Worm (Caenorhabditis elegans) whole organism, L4 larva: ENCODE data around the gene bre-3.
A peak's percentile ranks its signal among the peaks of the same experiment; 100 is the strongest.

ENCODE experiments used
- D1046.2 ChIP-seq: fragments of 200-800 bp; sonication (Bioruptor generic); IDR thresholded peaks from 2 replicates; pipeline ENCODE4 v1.3.6; 2022; ENCODE audit warnings: missing genetic modification characterization, missing compliant biosample characterization
- F10B5.3 ChIP-seq: sonication (generic microtip); optimal IDR thresholded peaks from 2 replicates; lab custom pipeline; 2016; ENCODE audit warnings: mild to moderate bottlenecking, missing genetic modification characterization, missing compliant biosample characterization
- F37D6.2 ChIP-seq: sonication (generic microtip); optimal IDR thresholded peaks from 2 replicates; lab custom pipeline; 2016; ENCODE audit warnings: mild to moderate bottlenecking, missing genetic modification characterization, missing compliant biosample characterization
- F44E2.7 ChIP-seq: fragments of 200-800 bp; sonication (Bioruptor generic); IDR thresholded peaks from 2 replicates; pipeline ENCODE4 v2.1.2; 2022; ENCODE audit warnings: missing genetic modification characterization, missing compliant biosample characterization
- Y5F2A.4 ChIP-seq: fragments of 200-800 bp; sonication (Bioruptor generic); optimal IDR thresholded peaks from 2 replicates; lab custom pipeline; 2018; ENCODE audit warnings: mild to moderate bottlenecking, missing genetic modification characterization, missing compliant biosample characterization
- ZK337.2 ChIP-seq: fragments of 200-800 bp; sonication (Bioruptor generic); IDR thresholded peaks from 2 replicates; pipeline ENCODE4 v1.3.6; 2022; ENCODE audit warnings: missing genetic modification reagents, missing genetic modification characterization, missing compliant biosample characterization
- ZK546.5 ChIP-seq, 2 experiments: sonication (generic microtip); optimal IDR thresholded peaks; 2 replicates each; lab custom pipeline; 2017; ENCODE audit warnings: missing biosample characterization in 2 of 2, missing genetic modification characterization in 2 of 2
- aly-2 ChIP-seq: sonication (generic microtip); optimal IDR thresholded peaks from 2 replicates; lab custom pipeline; 2018; ENCODE audit warnings: missing biosample characterization, missing genetic modification characterization
- ceh-28 ChIP-seq: fragments of 150-350 bp; optimal IDR thresholded peaks from 2 replicates; lab custom pipeline; 2014; ENCODE audit warnings: missing biosample characterization, missing genetic modification reagents, missing genetic modification characterization
- ceh-32 ChIP-seq: sonication (generic microtip); optimal IDR thresholded peaks from 2 replicates; lab custom pipeline; 2016; ENCODE audit warnings: mild to moderate bottlenecking, missing genetic modification characterization, missing compliant biosample characterization; ENCODE audit not compliant: poor library complexity
- ceh-62 ChIP-seq: sonication (generic microtip); optimal IDR thresholded peaks from 2 replicates; lab custom pipeline; 2017; ENCODE audit warnings: missing biosample characterization, missing genetic modification characterization
- dmd-6 ChIP-seq: fragments of 200-800 bp; sonication (Bioruptor generic); IDR thresholded peaks from 2 replicates; pipeline ENCODE4 v1.3.6; 2022; ENCODE audit warnings: missing genetic modification reagents, missing genetic modification characterization, missing compliant biosample characterization
- dmd-8 ChIP-seq: fragments of 200-800 bp; sonication (Bioruptor generic); IDR thresholded peaks from 2 replicates; pipeline ENCODE4 v1.3.6; 2022; ENCODE audit warnings: missing genetic modification characterization, missing compliant biosample characterization
- duxl-1 ChIP-seq: sonication (generic microtip); optimal IDR thresholded peaks from 2 replicates; lab custom pipeline; 2016; ENCODE audit warnings: mild to moderate bottlenecking, missing genetic modification characterization, moderate library complexity, missing compliant biosample characterization; ENCODE audit not compliant: poor library complexity
- egl-27 ChIP-seq: sonication (generic microtip); optimal IDR thresholded peaks from 3 replicates; lab custom pipeline; 2017; ENCODE audit warnings: missing biosample characterization, missing genetic modification reagents, missing genetic modification characterization
- egl-43 ChIP-seq: fragments of 200-800 bp; sonication (Bioruptor generic); IDR thresholded peaks from 2 replicates; pipeline ENCODE4 v1.3.6; 2022; ENCODE audit warnings: missing genetic modification reagents, missing genetic modification characterization, missing compliant biosample characterization
- fos-1 ChIP-seq: fragments of 150-350 bp; optimal IDR thresholded peaks from 2 replicates; lab custom pipeline; 2014; ENCODE audit warnings: missing biosample characterization, missing genetic modification characterization
- hif-1 ChIP-seq, 2 experiments: sonication (generic microtip); optimal IDR thresholded peaks; 2 replicates each; lab custom pipeline; 2016 to 2017; ENCODE audit warnings: missing compliant biosample characterization in 2 of 2, missing genetic modification characterization in 2 of 2, missing genetic modification reagents in 2 of 2, missing genotype in 2 of 2, mild to moderate bottlenecking in 1 of 2
- hlh-11 ChIP-seq: fragments of 200-800 bp; sonication (Bioruptor generic); optimal IDR thresholded peaks from 2 replicates; lab custom pipeline; 2018; ENCODE audit warnings: mild to moderate bottlenecking, missing genetic modification characterization, missing compliant biosample characterization
- hlh-30 ChIP-seq: sonication (generic microtip); optimal IDR thresholded peaks from 2 replicates; lab custom pipeline; 2017; ENCODE audit warnings: antibody characterized with exemption, mild to moderate bottlenecking, missing genetic modification characterization, missing compliant biosample characterization; ENCODE audit not compliant: insufficient read depth
- hmg-1.1 ChIP-seq: fragments of 200-800 bp; sonication (Bioruptor generic); IDR thresholded peaks from 2 replicates; pipeline ENCODE4 v1.3.6; 2022; ENCODE audit warnings: missing genetic modification reagents, missing genetic modification characterization, missing compliant biosample characterization
- lim-7 ChIP-seq: fragments of 200-800 bp; sonication (Bioruptor generic); IDR thresholded peaks from 2 replicates; pipeline ENCODE4 v1.3.6; 2022; ENCODE audit warnings: missing genetic modification characterization, missing compliant biosample characterization
- lin-1 ChIP-seq: fragments of 200-800 bp; sonication (Bioruptor generic); IDR thresholded peaks from 2 replicates; pipeline ENCODE4 v1.3.6; 2022; ENCODE audit warnings: missing genetic modification reagents, missing genetic modification characterization, missing compliant biosample characterization
- lin-13 ChIP-seq: fragments of 150-350 bp; optimal IDR thresholded peaks from 2 replicates; lab custom pipeline; 2014; ENCODE audit warnings: missing biosample characterization, missing genetic modification reagents, missing genetic modification characterization
- lin-15B ChIP-seq: fragments of 150-350 bp; sonication (generic microtip); optimal IDR thresholded peaks from 3 replicates; lab custom pipeline; 2014; ENCODE audit warnings: missing biosample characterization, missing genetic modification characterization
- lin-38 ChIP-seq: fragments of 200-800 bp; sonication (Bioruptor generic); IDR thresholded peaks from 2 replicates; pipeline ENCODE4 v1.3.6; 2022; ENCODE audit warnings: missing genetic modification reagents, missing genetic modification characterization, missing compliant biosample characterization
- lir-3 ChIP-seq: sonication (generic microtip); optimal IDR thresholded peaks from 2 replicates; lab custom pipeline; 2016; ENCODE audit warnings: mild to moderate bottlenecking, missing genetic modification characterization, missing compliant biosample characterization
- madf-5 ChIP-seq, 2 experiments: fragments of 200-800 bp; sonication (Bioruptor generic); IDR thresholded peaks; 2 replicates each; pipeline ENCODE4 v1.3.6; 2022; ENCODE audit warnings: missing compliant biosample characterization in 2 of 2, missing genetic modification characterization in 2 of 2
- mdt-29 ChIP-seq: fragments of 200-800 bp; sonication (Bioruptor generic); IDR thresholded peaks from 2 replicates; pipeline ENCODE4 v1.3.6; 2022; ENCODE audit warnings: missing genetic modification reagents, missing genetic modification characterization, missing compliant biosample characterization
- mep-1 ChIP-seq: fragments of 150-350 bp; sonication (generic microtip); optimal IDR thresholded peaks from 3 replicates; lab custom pipeline; 2014; ENCODE audit warnings: missing biosample characterization, missing genetic modification characterization
- mxl-3 ChIP-seq: fragments of 200-800 bp; sonication (Bioruptor generic); optimal IDR thresholded peaks from 2 replicates; lab custom pipeline; 2018; ENCODE audit warnings: mild to moderate bottlenecking, missing genetic modification characterization, missing compliant biosample characterization
- nhr-10 ChIP-seq: fragments of 150-350 bp; optimal IDR thresholded peaks from 2 replicates; lab custom pipeline; 2014; ENCODE audit warnings: missing biosample characterization, missing genetic modification characterization
- nhr-102 ChIP-seq: sonication (generic microtip); optimal IDR thresholded peaks from 2 replicates; lab custom pipeline; 2016; ENCODE audit warnings: mild to moderate bottlenecking, missing genetic modification characterization, moderate library complexity, missing compliant biosample characterization
- nhr-237 ChIP-seq: sonication (generic microtip); optimal IDR thresholded peaks from 2 replicates; lab custom pipeline; 2017; ENCODE audit warnings: missing biosample characterization, missing genetic modification characterization
- nhr-28 ChIP-seq: fragments of 150-350 bp; optimal IDR thresholded peaks from 2 replicates; lab custom pipeline; 2014; ENCODE audit warnings: missing biosample characterization, missing genetic modification characterization
- nhr-42 ChIP-seq: fragments of 200-800 bp; sonication (Bioruptor generic); IDR thresholded peaks from 2 replicates; pipeline ENCODE4 v1.3.6; 2022; ENCODE audit warnings: missing genetic modification characterization, missing compliant biosample characterization
- nhr-76 ChIP-seq: fragments of 150-350 bp; optimal IDR thresholded peaks from 2 replicates; lab custom pipeline; 2014; ENCODE audit warnings: missing biosample characterization, missing genetic modification characterization
- php-3 ChIP-seq: fragments of 200-800 bp; sonication (Bioruptor generic); IDR thresholded peaks from 2 replicates; pipeline ENCODE4 v1.3.6; 2022; ENCODE audit warnings: missing genetic modification reagents, missing genetic modification characterization, missing compliant biosample characterization
- pqm-1 ChIP-seq: sonication (generic microtip); optimal IDR thresholded peaks from 2 replicates; lab custom pipeline; 2017; ENCODE audit warnings: missing biosample characterization, missing genetic modification characterization
- rbr-2 ChIP-seq: sonication (generic microtip); optimal IDR thresholded peaks from 2 replicates; lab custom pipeline; 2016; ENCODE audit warnings: missing genotype, missing genetic modification characterization, missing compliant biosample characterization
- set-16 ChIP-seq: fragments of 200-800 bp; sonication (Bioruptor generic); IDR thresholded peaks from 2 replicates; pipeline ENCODE4 v1.3.6; 2022; ENCODE audit warnings: missing genetic modification reagents, missing genetic modification characterization, missing compliant biosample characterization
- snpc-1.2 ChIP-seq: fragments of 200-800 bp; sonication (Bioruptor generic); IDR thresholded peaks from 2 replicates; pipeline ENCODE4 v1.3.6; 2022; ENCODE audit warnings: missing genetic modification reagents, missing genetic modification characterization, missing compliant biosample characterization
- snpc-4 ChIP-seq: fragments of 150-350 bp; optimal IDR thresholded peaks from 2 replicates; lab custom pipeline; 2014; ENCODE audit warnings: missing biosample characterization, missing genetic modification characterization
- tra-1 ChIP-seq: fragments of 200-800 bp; sonication (Bioruptor generic); IDR thresholded peaks from 2 replicates; pipeline ENCODE4 v1.3.6; 2022; ENCODE audit warnings: missing genetic modification reagents, missing genetic modification characterization, missing compliant biosample characterization
- unc-130 ChIP-seq: sonication (generic microtip); optimal IDR thresholded peaks from 2 replicates; lab custom pipeline; 2016; ENCODE audit warnings: missing genetic modification reagents, missing genetic modification characterization, missing compliant biosample characterization
- unc-39 ChIP-seq: sonication (generic microtip); optimal IDR thresholded peaks from 2 replicates; lab custom pipeline; 2017; ENCODE audit warnings: missing biosample characterization, missing genetic modification characterization
- vab-7 ChIP-seq: fragments of 200-800 bp; sonication (Bioruptor generic); IDR thresholded peaks from 2 replicates; pipeline ENCODE4 v1.3.6; 2022; ENCODE audit warnings: missing genetic modification reagents, missing genetic modification characterization, missing compliant biosample characterization
- zag-1 ChIP-seq: fragments of 150-350 bp; optimal IDR thresholded peaks from 2 replicates; lab custom pipeline; 2014; ENCODE audit warnings: missing biosample characterization, missing genetic modification characterization
- zfp-3 ChIP-seq: fragments of 200-800 bp; sonication (Bioruptor generic); conservative IDR thresholded peaks from 2 replicates; pipeline ENCODE4 v1.3.6; 2022; ENCODE audit warnings: missing genetic modification reagents, missing genetic modification characterization, missing compliant biosample characterization
- zip-11 ChIP-seq: fragments of 200-800 bp; sonication (Bioruptor generic); IDR thresholded peaks from 2 replicates; pipeline ENCODE4 v1.3.6; 2022; ENCODE audit warnings: missing genetic modification characterization, missing compliant biosample characterization
- zip-2 ChIP-seq: fragments of 150-350 bp; optimal IDR thresholded peaks from 2 replicates; lab custom pipeline; 2014; ENCODE audit warnings: missing biosample characterization, missing genetic modification characterization

The bre-3 gene

ce11 chrIII:9457192-9458103, 27.8 kb downstream of the bre-3 start (continued):
- TF ChIP-seq php-3 (no peak), lir-3 (tag; lab: Kevin White, UChicago) (no peak), mdt-29 (GFP tag; lab: Robert Waterston, UW) (no peak), tra-1 (GFP tag; lab: Robert Waterston, UW) (no peak), nhr-10 (tag; lab: Kevin White, UChicago) (no peak), aly-2 (tag; lab: Kevin White, UChicago) (no peak), unc-39 (tag; lab: Kevin White, UChicago) (no peak), F10B5.3 (tag; lab: Kevin White, UChicago) (no peak), pqm-1 (tag; lab: Kevin White, UChicago) (no peak), nhr-76 (tag; lab: Kevin White, UChicago) (no peak), lin-15B (tag; lab: Kevin White, UChicago) (no peak), F37D6.2 (tag; lab: Kevin White, UChicago) (no peak), madf-5 (GFP tag; IDR thresholded peaks at IDR 0.05; lab: Robert Waterston, UW) (no peak), lin-38 (no peak), egl-43 (GFP tag; lab: Robert Waterston, UW) (no peak), nhr-42 (no peak), set-16 (GFP tag; lab: Robert Waterston, UW) (peak; percentile 54), dmd-6 (GFP tag; lab: Robert Waterston, UW) (no peak), zip-2 (tag; lab: Kevin White, UChicago) (no peak), ZK337.2 (no peak), mep-1 (tag; lab: Kevin White, UChicago) (peak; percentile 16), vab-7 (GFP tag; lab: Robert Waterston, UW) (no peak), F44E2.7 (GFP tag; lab: Robert Waterston, UW) (no peak), ceh-28 (tag; lab: Kevin White, UChicago) (no peak), lin-1 (no peak), hlh-30 (tag; lab: Kevin White, UChicago) (peak; percentile 57), hlh-11 (tag; lab: Kevin White, UChicago) (peak; percentile 87), rbr-2 (tag; lab: Kevin White, UChicago) (no peak), snpc-1.2 (GFP tag; lab: Robert Waterston, UW) (no peak), mxl-3 (GFP tag; lab: Kevin White, UChicago) (peak; percentile 74), lim-7 (GFP tag; lab: Robert Waterston, UW) (no peak), zfp-3 (GFP tag; lab: Robert Waterston, UW) (no peak), unc-130 (GFP tag; lab: Kevin White, UChicago) (no peak), ZK546.5 (tag; optimal IDR thresholded peaks at IDR 0.05; lab: Kevin White, UChicago) (no peak), D1046.2 (GFP tag; lab: Robert Waterston, UW) (no peak), dmd-8 (no peak), hif-1 (tag; optimal IDR thresholded peaks at IDR 0.05; lab: Kevin White, UChicago) (no peak), ceh-32 (no peak), snpc-4 (tag; lab: Kevin White, UChicago) (no peak), nhr-237 (tag; lab: Kevin White, UChicago) (no peak), zag-1 (tag; lab: Kevin White, UChicago) (no peak), duxl-1 (tag; lab: Kevin White, UChicago) (no peak), egl-27 (tag; lab: Kevin White, UChicago) (no peak), lin-13 (no peak), ceh-62 (no peak), nhr-28 (tag; lab: Kevin White, UChicago) (peak; percentile 42), hmg-1.1 (GFP tag; lab: Robert Waterston, UW) (peak; percentile 38; the same call in 1 of the 2 replicates), Y5F2A.4 (GFP tag; lab: Kevin White, UChicago) (no peak), nhr-102 (tag; lab: Kevin White, UChicago) (no peak), zip-11 (GFP tag; lab: Robert Waterston, UW) (no peak), fos-1 (no peak)
